Fruit fly (Drosophila melanogaster): ENCODE measurements around the gene Cpr65Ay.
A peak's percentile ranks its signal among the peaks of the same experiment; 100 is the strongest.

Gene Cpr65Ay

dm6 chr3L:6157327-6158032 lies 950 bp downstream of the Cpr65Ay start, which contains the start of gene CG13297 (continued):
- TF ChIP-seq CG15269 (tag; optimal IDR thresholded peaks at IDR 0.05), result peak; percentile 75
- TF ChIP-seq vnd (GFP tag; IDR thresholded peaks at IDR 0.05; ENCODE audit: partially characterized antibody), result no peak
- TF ChIP-seq bigmax (GFP tag; optimal IDR thresholded peaks at IDR 0.05), result no peak
- TF ChIP-seq en (GFP tag; optimal IDR thresholded peaks at IDR 0.05), result no peak
- TF ChIP-seq Rfx (GFP tag; IDR thresholded peaks at IDR 0.05), result 0 out of 2 replicates have a peak, but pooled peaks have one; percentile 22
- TF ChIP-seq CG14014 (GFP tag; IDR thresholded peaks at IDR 0.05), result peak; percentile 25; the same call in 1 of the 2 replicates
- TF ChIP-seq CG10147 (GFP tag; optimal IDR thresholded peaks at IDR 0.05), result peak; percentile 30
- TF ChIP-seq Ssrp (tag; optimal IDR thresholded peaks at IDR 0.05), result peak; percentile 68
- TF ChIP-seq rib (GFP tag; IDR thresholded peaks at IDR 0.05), result no peak
- no peak for TF ChIP-seq Atf-2 (GFP tag; optimal IDR thresholded peaks at IDR 0.05)
- no peak for TF ChIP-seq CG3838 (GFP tag; optimal IDR thresholded peaks at IDR 0.05)
- no peak for TF ChIP-seq CG3726 (GFP tag; IDR thresholded peaks at IDR 0.05)
- TF ChIP-seq danr (GFP tag; IDR thresholded peaks at IDR 0.05), result peak; percentile 45; the same call in 1 of the 2 replicates
- no peak for TF ChIP-seq CG15696 (tag; optimal IDR thresholded peaks at IDR 0.05)
- TF ChIP-seq CG7839 (tag; optimal IDR thresholded peaks at IDR 0.05), result peak; percentile 64
- TF ChIP-seq pum (GFP tag; optimal IDR thresholded peaks at IDR 0.05), result no peak
- no peak for TF ChIP-seq Mrtf (GFP tag; IDR thresholded peaks at IDR 0.05)
- TF ChIP-seq slp2 (GFP tag; optimal IDR thresholded peaks at IDR 0.05), result no peak
- no peak for TF ChIP-seq trh (GFP tag; optimal IDR thresholded peaks at IDR 0.05)
- TF ChIP-seq CG6854 (GFP tag; optimal IDR thresholded peaks at IDR 0.05), result no peak
- TF ChIP-seq CG10431 (GFP tag; optimal IDR thresholded peaks at IDR 0.05), result no peak
- no peak for TF ChIP-seq gro (GFP tag; optimal IDR thresholded peaks at IDR 0.05)
- TF ChIP-seq ac (GFP tag; optimal IDR thresholded peaks at IDR 0.05), result no peak
- TF ChIP-seq Oaz (GFP tag; IDR thresholded peaks at IDR 0.05), result no peak
- no peak for TF ChIP-seq NC2α (GFP tag; optimal IDR thresholded peaks at IDR 0.05)
- peak in 1 of 2 experiments; percentile 84 for TF ChIP-seq Hr51 (GFP tag; optimal IDR thresholded peaks at IDR 0.05)
- no peak for TF ChIP-seq CG4360 (GFP tag; IDR thresholded peaks at IDR 0.05)
- no peak for TF ChIP-seq zen (tag; optimal IDR thresholded peaks at IDR 0.05)
- peak; percentile 37 for TF ChIP-seq CG18599 (GFP tag; optimal IDR thresholded peaks at IDR 0.05)
- peak; percentile 57; the same call in 2 of the 3 replicates for TF ChIP-seq dysf (GFP tag; IDR thresholded peaks at IDR 0.05)
- TF ChIP-seq Opbp (GFP tag; IDR thresholded peaks at IDR 0.05; ENCODE audit: partially characterized antibody), result no peak
- no peak for TF ChIP-seq CG11696 (GFP tag; IDR thresholded peaks at IDR 0.05)
- no peak for TF ChIP-seq crol (GFP tag; IDR thresholded peaks at IDR 0.05)
- no peak for TF ChIP-seq sens-2 (GFP tag; IDR thresholded peaks at IDR 0.05)
- TF ChIP-seq CG7963 (GFP tag; IDR thresholded peaks at IDR 0.05; ENCODE audit: partially characterized antibody), result no peak
- TF ChIP-seq btn (GFP tag; optimal IDR thresholded peaks at IDR 0.05), result no peak
- peak; percentile 37; the same call in 2 of the 3 replicates for TF ChIP-seq croc (GFP tag; conservative IDR thresholded peaks at IDR 0.05)
- TF ChIP-seq lilli (GFP tag; optimal IDR thresholded peaks at IDR 0.05), result no peak
- no peak; the same call in 1 of the 2 replicates for TF ChIP-seq Rx (GFP tag; IDR thresholded peaks at IDR 0.05)
- TF ChIP-seq eyg (GFP tag; optimal IDR thresholded peaks at IDR 0.05), result no peak
- TF ChIP-seq CG18011 (GFP tag; optimal IDR thresholded peaks at IDR 0.05), result no peak
- TF ChIP-seq lab (GFP tag; optimal IDR thresholded peaks at IDR 0.05), result peak; percentile 26
- no peak for TF ChIP-seq CG3281 (GFP tag; optimal IDR thresholded peaks at IDR 0.05)
- TF ChIP-seq Spps (tag; optimal IDR thresholded peaks at IDR 0.05), result peak; percentile 5
- no peak for TF ChIP-seq Doc2 (GFP tag; IDR thresholded peaks at IDR 0.05)
- no peak for TF ChIP-seq Lim3 (GFP tag; IDR thresholded peaks at IDR 0.05)
- TF ChIP-seq Nf-YC (tag; optimal IDR thresholded peaks at IDR 0.05), result no peak
- no peak for TF ChIP-seq CG6791 (GFP tag; IDR thresholded peaks at IDR 0.05; ENCODE audit: partially characterized antibody)
- TF ChIP-seq CG10274 (GFP tag; optimal IDR thresholded peaks at IDR 0.05), result no peak
- TF ChIP-seq amos (GFP tag; IDR thresholded peaks at IDR 0.05; ENCODE audit: partially characterized antibody), result no peak
